Worm (Caenorhabditis elegans) whole organism, young adult: ENCODE data around the gene cup-5.

Experiments
- B0019.2 ChIP-seq: fragments of 200-800 bp; sonication (Bioruptor generic); conservative IDR thresholded peaks from 2 replicates; pipeline ENCODE4 v1.3.6; 2022; ENCODE audit warnings: missing genetic modification reagents, missing genetic modification characterization, missing compliant biosample characterization
- C06A6.2 ChIP-seq: fragments of 200-800 bp; sonication (Bioruptor generic); conservative IDR thresholded peaks from 2 replicates; pipeline ENCODE4 v1.3.6; 2022; ENCODE audit warnings: missing genetic modification characterization, missing compliant biosample characterization
- C17E4.6 ChIP-seq: fragments of 200-800 bp; sonication (Bioruptor generic); IDR thresholded peaks from 2 replicates; pipeline ENCODE4 v1.3.6; 2022; ENCODE audit warnings: missing genetic modification reagents, missing genetic modification characterization, missing compliant biosample characterization
- D2030.7 ChIP-seq: fragments of 200-800 bp; sonication (Bioruptor generic); IDR thresholded peaks from 2 replicates; pipeline ENCODE4 v1.3.6; 2022; ENCODE audit warnings: missing genetic modification reagents, missing genetic modification characterization, missing compliant biosample characterization
- F10E7.11 ChIP-seq: sonication (generic microtip); optimal IDR thresholded peaks from 2 replicates; lab custom pipeline; 2017; ENCODE audit warnings: mild to moderate bottlenecking, missing genetic modification characterization, moderate library complexity, missing compliant biosample characterization
- F23B12.7 ChIP-seq: sonication (generic microtip); optimal IDR thresholded peaks from 2 replicates; lab custom pipeline; 2017; ENCODE audit warnings: missing genetic modification characterization, mild to moderate bottlenecking, missing compliant biosample characterization, antibody characterized with exemption, moderate library complexity; ENCODE audit not compliant: insufficient read depth
- F57C9.4 ChIP-seq: sonication (generic microtip); optimal IDR thresholded peaks from 2 replicates; lab custom pipeline; 2017; ENCODE audit warnings: mild to moderate bottlenecking, missing genetic modification characterization, missing compliant biosample characterization
- Y53G8AR.9 ChIP-seq: fragments of 200-800 bp; sonication (Bioruptor generic); conservative IDR thresholded peaks from 2 replicates; pipeline ENCODE4 v1.3.6; 2022; ENCODE audit warnings: missing genetic modification reagents, missing genetic modification characterization, missing compliant biosample characterization
- Y67H2A.10 ChIP-seq: fragments of 200-800 bp; sonication (Bioruptor generic); conservative IDR thresholded peaks from 2 replicates; pipeline ENCODE4 v1.3.6; 2022; ENCODE audit warnings: missing genetic modification reagents, missing genetic modification characterization, missing compliant biosample characterization
- Y95B8A.8 ChIP-seq: fragments of 200-800 bp; sonication (Bioruptor generic); IDR thresholded peaks from 2 replicates; pipeline ENCODE4 v1.3.6; 2022; ENCODE audit warnings: missing genetic modification reagents, missing genetic modification characterization, missing compliant biosample characterization
- attf-6 ChIP-seq: fragments of 200-800 bp; sonication (Bioruptor generic); IDR thresholded peaks from 2 replicates; pipeline ENCODE4 v1.3.6; 2022; ENCODE audit warnings: missing genetic modification reagents, missing genetic modification characterization, missing compliant biosample characterization
- cebp-2 ChIP-seq: fragments of 200-800 bp; sonication (Bioruptor generic); IDR thresholded peaks from 2 replicates; pipeline ENCODE4 v1.3.6; 2022; ENCODE audit warnings: missing genetic modification characterization, missing compliant biosample characterization
- ceh-40 ChIP-seq: fragments of 200-800 bp; sonication (Bioruptor generic); IDR thresholded peaks from 2 replicates; pipeline ENCODE4 v1.3.6; 2022; ENCODE audit warnings: missing genetic modification characterization, missing compliant biosample characterization
- chd-7 ChIP-seq: sonication (generic microtip); optimal IDR thresholded peaks from 2 replicates; lab custom pipeline; 2016; ENCODE audit warnings: mild to moderate bottlenecking, missing genetic modification characterization, moderate library complexity, missing compliant biosample characterization
- die-1 ChIP-seq: sonication (generic microtip); optimal IDR thresholded peaks from 2 replicates; lab custom pipeline; 2016; ENCODE audit warnings: missing genotype, mild to moderate bottlenecking, missing genetic modification characterization, missing compliant biosample characterization
- ets-4 ChIP-seq: fragments of 200-800 bp; sonication (Bioruptor generic); optimal IDR thresholded peaks from 2 replicates; lab custom pipeline; 2018; ENCODE audit warnings: mild to moderate bottlenecking, missing genetic modification characterization, missing compliant biosample characterization
- hlh-26 ChIP-seq: fragments of 200-800 bp; sonication (Bioruptor generic); conservative IDR thresholded peaks from 2 replicates; pipeline ENCODE4 v1.3.6; 2022; ENCODE audit warnings: missing genetic modification reagents, missing genetic modification characterization, missing compliant biosample characterization
- hsf-1 ChIP-seq: fragments of 200-800 bp; sonication (Bioruptor generic); IDR thresholded peaks from 2 replicates; pipeline ENCODE4 v1.3.6; 2022; ENCODE audit warnings: missing genetic modification reagents, missing genetic modification characterization, missing compliant biosample characterization
- lin-40 ChIP-seq: sonication (generic microtip); optimal IDR thresholded peaks from 2 replicates; lab custom pipeline; 2016; ENCODE audit warnings: missing genetic modification characterization, mild to moderate bottlenecking, missing compliant biosample characterization, missing genotype, missing genetic modification reagents
- lin-54 ChIP-seq: fragments of 200-800 bp; sonication (Bioruptor generic); optimal IDR thresholded peaks from 2 replicates; lab custom pipeline; 2018; ENCODE audit warnings: mild to moderate bottlenecking, missing genetic modification characterization, missing compliant biosample characterization
- lsy-27 ChIP-seq: sonication (generic microtip); optimal IDR thresholded peaks from 2 replicates; lab custom pipeline; 2017; ENCODE audit warnings: missing genetic modification characterization, mild to moderate bottlenecking, missing compliant biosample characterization, antibody characterized with exemption, missing genotype, borderline replicate concordance; ENCODE audit not compliant: insufficient read depth
- madf-6 ChIP-seq: fragments of 200-800 bp; sonication (Bioruptor generic); IDR thresholded peaks from 2 replicates; pipeline ENCODE4 v1.3.6; 2022; ENCODE audit warnings: missing genetic modification reagents, missing genetic modification characterization, missing compliant biosample characterization
- mel-28 ChIP-seq: sonication (generic microtip); optimal IDR thresholded peaks from 2 replicates; lab custom pipeline; 2016; ENCODE audit warnings: borderline replicate concordance, mild to moderate bottlenecking, missing genetic modification characterization, missing compliant biosample characterization
- mxl-1 ChIP-seq: sonication (generic microtip); optimal IDR thresholded peaks from 2 replicates; lab custom pipeline; 2016; ENCODE audit warnings: missing genetic modification characterization, missing compliant biosample characterization
- nfyb-1 ChIP-seq: fragments of 200-800 bp; sonication (Bioruptor generic); IDR thresholded peaks from 2 replicates; pipeline ENCODE4 v1.3.6; 2022; ENCODE audit warnings: missing genetic modification reagents, missing genetic modification characterization, missing compliant biosample characterization
- nhr-120 ChIP-seq: fragments of 200-800 bp; sonication (Bioruptor generic); IDR thresholded peaks from 2 replicates; pipeline ENCODE4 v1.3.6; 2022; ENCODE audit warnings: missing genetic modification characterization, missing compliant biosample characterization
- nhr-80 ChIP-seq: sonication (generic microtip); optimal IDR thresholded peaks from 2 replicates; lab custom pipeline; 2016; ENCODE audit warnings: missing genetic modification characterization, missing compliant biosample characterization
- pbrm-1 ChIP-seq: fragments of 200-800 bp; sonication (Bioruptor generic); IDR thresholded peaks from 2 replicates; pipeline ENCODE4 v1.3.6; 2022; ENCODE audit warnings: missing genetic modification reagents, missing genetic modification characterization, missing compliant biosample characterization
- rcor-1 ChIP-seq: fragments of 200-800 bp; sonication (Bioruptor generic); IDR thresholded peaks from 2 replicates; pipeline ENCODE4 v1.3.6; 2022; ENCODE audit warnings: missing genetic modification reagents, missing genetic modification characterization, missing compliant biosample characterization
- repo-1 ChIP-seq: sonication (generic microtip); optimal IDR thresholded peaks from 2 replicates; lab custom pipeline; 2017; ENCODE audit warnings: mild to moderate bottlenecking, missing genetic modification characterization, missing compliant biosample characterization
- sdz-38 ChIP-seq: sonication (generic microtip); optimal IDR thresholded peaks from 2 replicates; lab custom pipeline; 2016; ENCODE audit warnings: missing genotype, missing genetic modification characterization, missing compliant biosample characterization
- sea-2 ChIP-seq: fragments of 200-800 bp; sonication (Bioruptor generic); IDR thresholded peaks from 2 replicates; pipeline ENCODE4 v1.3.6; 2022; ENCODE audit warnings: missing genetic modification characterization, missing compliant biosample characterization
- snpc-1.3 ChIP-seq: sonication (generic microtip); optimal IDR thresholded peaks from 2 replicates; lab custom pipeline; 2017; ENCODE audit warnings: missing genetic modification characterization, mild to moderate bottlenecking, missing compliant biosample characterization, antibody characterized with exemption, moderate library complexity, missing genotype, missing genetic modification reagents; ENCODE audit not compliant: insufficient read depth
- snpc-4 ChIP-seq, 5 experiments: fragments of 150-350 bp in 1 of 5; sonication (generic microtip) in 4 of 5; optimal IDR thresholded peaks; 2 replicates each; lab custom pipeline; 2014 to 2018; ENCODE audit warnings: missing genetic modification characterization in 5 of 5, missing biosample characterization in 3 of 5, antibody characterized with exemption in 2 of 5, mild to moderate bottlenecking in 2 of 5, missing compliant biosample characterization in 2 of 5, missing genotype in 2 of 5, moderate library complexity in 2 of 5, missing genetic modification reagents in 1 of 5
- sptf-2 ChIP-seq: fragments of 200-800 bp; sonication (Bioruptor generic); optimal IDR thresholded peaks from 2 replicates; lab custom pipeline; 2018; ENCODE audit warnings: mild to moderate bottlenecking, missing genetic modification characterization, missing compliant biosample characterization
- unc-130 ChIP-seq: sonication (generic microtip); optimal IDR thresholded peaks from 2 replicates; lab custom pipeline; 2016; ENCODE audit warnings: missing genetic modification reagents, missing genetic modification characterization, missing compliant biosample characterization
- unc-62 ChIP-seq: fragments of 150-350 bp; optimal IDR thresholded peaks from 2 replicates; lab custom pipeline; 2014; ENCODE audit warnings: missing biosample characterization, missing genetic modification reagents, missing genetic modification characterization
- ztf-26 ChIP-seq: sonication (generic microtip); optimal IDR thresholded peaks from 2 replicates; lab custom pipeline; 2017; ENCODE audit warnings: missing genetic modification characterization, missing compliant biosample characterization
- ztf-6 ChIP-seq: fragments of 200-800 bp; sonication (Bioruptor generic); IDR thresholded peaks from 2 replicates; pipeline ENCODE4 v1.3.6; 2022; ENCODE audit warnings: missing genetic modification reagents, missing genetic modification characterization, missing compliant biosample characterization

cup-5 gene

ce11 chrIII:7554697-7555145, 29.3 kb upstream of the cup-5 start:
- TF ChIP-seq nfyb-1 (GFP tag; lab: Robert Waterston, UW) (peak; percentile 84), ets-4 (GFP tag; lab: Kevin White, UChicago) (no peak), ztf-6 (GFP tag; lab: Robert Waterston, UW) (no peak), C06A6.2 (no peak)
- TF ChIP-seq, all 124 proteins: peak for 1

ce11 chrIII:7555360-7555759, 28.6 kb upstream of the cup-5 start, which contains the start of gene ceh-13:
ceh-13 (plus strand) TSS chrIII:7555660.
- no peak for TF ChIP-seq ceh-40 (GFP tag; lab: Robert Waterston, UW)
- TF ChIP-seq hsf-1 = no peak
- TF ChIP-seq sdz-38 (tag; lab: Kevin White, UChicago) = no peak
- no peak for TF ChIP-seq rcor-1 (GFP tag; lab: Robert Waterston, UW)
- no peak for TF ChIP-seq lin-40 (tag; lab: Kevin White, UChicago)
- no peak for TF ChIP-seq lsy-27 (tag; lab: Kevin White, UChicago)
- TF ChIP-seq Y67H2A.10 = no peak
- no peak for TF ChIP-seq nhr-120 (GFP tag; lab: Robert Waterston, UW)
- no peak for TF ChIP-seq mel-28
- no peak for TF ChIP-seq die-1 (tag; lab: Kevin White, UChicago)
- no peak for TF ChIP-seq pbrm-1 (GFP tag; lab: Robert Waterston, UW)
- no peak for TF ChIP-seq cebp-2 (GFP tag; lab: Robert Waterston, UW)
- TF ChIP-seq lin-54 (GFP tag; lab: Kevin White, UChicago) = no peak
- TF ChIP-seq attf-6 = no peak
- TF ChIP-seq nfyb-1 (GFP tag; lab: Robert Waterston, UW) = no peak
- TF ChIP-seq F57C9.4 (tag; lab: Kevin White, UChicago) = no peak
- TF ChIP-seq snpc-1.3 (tag; lab: Kevin White, UChicago) = no peak

ce11 chrIII:7557930-7558470, 26.0 kb upstream of the cup-5 start:
- TF ChIP-seq cebp-2 (GFP tag; lab: Robert Waterston, UW) (no peak), unc-130 (GFP tag; lab: Kevin White, UChicago) (no peak), mel-28 (no peak), mxl-1 (no peak), unc-62 (GFP tag; lab: Kevin White, UChicago) (no peak), repo-1 (no peak), F10E7.11 (tag; lab: Kevin White, UChicago) (no peak)

DNA sequence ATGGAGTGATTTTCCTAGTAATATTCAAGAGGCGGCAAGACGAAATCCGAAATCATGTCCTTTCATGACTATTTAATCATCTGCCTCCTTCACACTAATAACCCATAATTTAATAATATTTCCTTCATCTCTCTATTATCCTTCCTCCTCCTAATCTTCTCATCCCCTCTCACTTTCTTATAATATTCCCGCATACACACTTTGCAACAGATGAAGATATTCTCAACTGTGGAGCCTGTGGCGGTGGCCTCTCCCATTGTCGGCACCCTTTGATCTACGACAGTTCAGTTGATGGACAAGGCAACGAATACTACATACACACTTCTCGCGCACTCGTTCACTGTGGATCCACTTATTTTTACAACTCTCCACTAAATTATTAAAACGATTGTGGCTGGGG, 25.3 kb upstream of the cup-5 start:
- TF ChIP-seq madf-6 (GFP tag; lab: Robert Waterston, UW) = no peak
- TF ChIP-seq nfyb-1 (GFP tag; lab: Robert Waterston, UW) = no peak
- no peak for TF ChIP-seq Y95B8A.8
- no peak for TF ChIP-seq ztf-26 (tag; lab: Kevin White, UChicago)
- TF ChIP-seq B0019.2 = no peak
- no peak for TF ChIP-seq C17E4.6 (GFP tag; lab: Robert Waterston, UW)
- no peak for TF ChIP-seq chd-7
- TF ChIP-seq sea-2 (GFP tag; lab: Robert Waterston, UW) = no peak
- TF ChIP-seq D2030.7 (GFP tag; lab: Robert Waterston, UW) = no peak

- TF ChIP-seq rcor-1 (GFP tag; lab: Robert Waterston, UW) = no peak
- no peak for TF ChIP-seq Y67H2A.10
- no peak for TF ChIP-seq ztf-26 (tag; lab: Kevin White, UChicago)
- no peak for TF ChIP-seq sptf-2 (GFP tag; lab: Kevin White, UChicago)
- TF ChIP-seq F23B12.7 (tag; lab: Kevin White, UChicago) = no peak
- TF ChIP-seq F57C9.4 (tag; lab: Kevin White, UChicago) = no peak
- no peak for TF ChIP-seq snpc-4 (GFP tag; optimal IDR thresholded peaks at IDR 0.05; lab: Kevin White, UChicago)
- TF ChIP-seq snpc-4 (tag; optimal IDR thresholded peaks at IDR 0.05; lab: Kevin White, UChicago) = no peak
- TF ChIP-seq madf-6 (GFP tag; lab: Robert Waterston, UW) = no peak
- no peak for TF ChIP-seq Y53G8AR.9 (GFP tag; lab: Robert Waterston, UW)
- no peak for TF ChIP-seq hlh-26 (GFP tag; lab: Robert Waterston, UW)
- TF ChIP-seq nhr-80 (tag; lab: Kevin White, UChicago) = no peak
- no peak for TF ChIP-seq ceh-40 (GFP tag; lab: Robert Waterston, UW)
- no peak for TF ChIP-seq C06A6.2
- TF ChIP-seq nhr-120 (GFP tag; lab: Robert Waterston, UW) = no peak
- TF ChIP-seq C17E4.6 (GFP tag; lab: Robert Waterston, UW) = no peak
Observed at ce11 chrIII:7559869-7560268, 24.1 kb upstream of the cup-5 start.
